Worm (Caenorhabditis elegans) whole organism, late embryonic: ENCODE results near the gene ZC155.2.

Experiments used
- T23F11.4 ChIP-seq: fragments of 200-800 bp; sonication (Bioruptor generic); optimal IDR thresholded peaks from 2 replicates; lab custom pipeline; 2018; ENCODE audit warnings: mild to moderate bottlenecking, missing genetic modification characterization, missing compliant biosample characterization
- ama-1 ChIP-seq: fragments of 150-350 bp; optimal IDR thresholded peaks from 2 replicates; lab custom pipeline; 2014
- ceh-19 ChIP-seq: fragments of 200-800 bp; sonication (Bioruptor generic); optimal IDR thresholded peaks from 2 replicates; lab custom pipeline; 2018; ENCODE audit warnings: mild to moderate bottlenecking, missing genetic modification characterization, missing compliant biosample characterization
- ceh-22 ChIP-seq: sonication (generic microtip); optimal IDR thresholded peaks from 2 replicates; lab custom pipeline; 2017; ENCODE audit warnings: missing biosample characterization, missing genetic modification characterization
- ceh-48 ChIP-seq: sonication (generic microtip); optimal IDR thresholded peaks from 2 replicates; lab custom pipeline; 2016; ENCODE audit warnings: missing genetic modification characterization, inconsistent platforms, missing compliant biosample characterization
- ceh-9 ChIP-seq: sonication (generic microtip); optimal IDR thresholded peaks from 2 replicates; lab custom pipeline; 2016; ENCODE audit warnings: mild to moderate bottlenecking, missing genetic modification characterization, inconsistent platforms, missing compliant biosample characterization
- dmd-4 ChIP-seq: sonication (generic microtip); optimal IDR thresholded peaks from 2 replicates; lab custom pipeline; 2016; ENCODE audit warnings: borderline replicate concordance, missing genetic modification characterization, missing compliant biosample characterization
- dve-1 ChIP-seq: sonication (generic microtip); optimal IDR thresholded peaks from 2 replicates; lab custom pipeline; 2017; ENCODE audit warnings: antibody characterized with exemption, mild to moderate bottlenecking, missing genetic modification characterization, missing compliant biosample characterization
- fax-1 ChIP-seq: sonication (generic microtip); optimal IDR thresholded peaks from 2 replicates; lab custom pipeline; 2016; ENCODE audit warnings: missing genotype, missing genetic modification characterization, missing compliant biosample characterization
- fkh-10 ChIP-seq: fragments of 150-350 bp; optimal IDR thresholded peaks from 2 replicates; lab custom pipeline; 2014; ENCODE audit warnings: missing biosample characterization, missing genetic modification reagents, missing genetic modification characterization
- nhr-11 ChIP-seq: fragments of 150-350 bp; optimal IDR thresholded peaks from 2 replicates; lab custom pipeline; 2014; ENCODE audit warnings: missing biosample characterization, missing genetic modification characterization
- odd-2 ChIP-seq: sonication (generic microtip); optimal IDR thresholded peaks from 2 replicates; lab custom pipeline; 2017; ENCODE audit warnings: antibody characterized with exemption, mild to moderate bottlenecking, missing genetic modification characterization, missing compliant biosample characterization
- sox-2 ChIP-seq: fragments of 200-800 bp; sonication (Bioruptor generic); IDR thresholded peaks from 2 replicates; pipeline ENCODE4 v1.3.6; 2022; ENCODE audit warnings: missing genetic modification reagents, missing genetic modification characterization, missing compliant biosample characterization
- unc-42 ChIP-seq: sonication (generic microtip); optimal IDR thresholded peaks from 2 replicates; lab custom pipeline; 2016; ENCODE audit warnings: missing genotype, missing genetic modification characterization, missing compliant biosample characterization

DNA sequence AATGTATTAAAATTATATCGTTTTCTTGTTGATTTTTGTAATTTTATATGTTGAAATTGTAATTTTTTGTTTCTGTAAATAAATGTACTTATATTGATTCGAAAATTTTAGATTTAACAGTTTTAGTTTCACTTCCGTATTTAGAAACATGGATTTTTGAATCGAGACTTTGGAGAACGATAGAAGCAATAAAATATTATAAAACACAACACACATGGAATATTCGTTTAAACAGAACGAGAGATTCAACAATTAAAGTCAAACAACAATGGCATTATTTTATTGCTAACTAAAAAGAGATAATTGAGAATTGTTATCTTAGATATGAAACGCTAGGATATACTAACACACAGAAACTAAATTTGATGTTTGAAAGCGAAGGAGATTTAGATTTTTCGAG, 49.7 kb downstream of the ZC155.2 start:
- TF ChIP-seq dmd-4 (no peak), fax-1 (no peak), nhr-11 (tag; lab: Kevin White, UChicago) (no peak), ceh-9 (tag; lab: Kevin White, UChicago) (no peak), unc-42 (tag; lab: Kevin White, UChicago) (no peak), T23F11.4 (GFP tag; lab: Kevin White, UChicago) (no peak), ama-1 (lab: Kevin White, UChicago) (no peak), ceh-48 (no peak), ceh-22 (tag; lab: Kevin White, UChicago) (no peak), sox-2 (GFP tag; lab: Robert Waterston, UW) (no peak), fkh-10 (GFP tag; lab: Kevin White, UChicago) (no peak), ceh-19 (GFP tag; lab: Kevin White, UChicago) (no peak), dve-1 (no peak), odd-2 (tag; lab: Kevin White, UChicago) (no peak)
